Fruit fly (Drosophila melanogaster) whole organism, embryonic: ENCODE data around the gene gro.

Experiments used
- C15 ChIP-seq: fragments of 200-800 bp; sonication (Bioruptor generic); IDR thresholded peaks from 3 replicates; pipeline ENCODE4 v1.3.6; 2022; ENCODE audit warnings: missing biosample characterization, missing genetic modification characterization
- CG1024 ChIP-seq: fragments of 200-800 bp; sonication (Bioruptor generic); IDR thresholded peaks from 2 replicates; pipeline ENCODE4 v1.3.6; 2022; ENCODE audit warnings: missing biosample characterization, missing genetic modification characterization
- CG11560 ChIP-seq: fragments of 200-800 bp; sonication (Bioruptor generic); IDR thresholded peaks from 3 replicates; pipeline ENCODE4 v1.3.6; 2022; ENCODE audit warnings: missing biosample characterization, missing genetic modification characterization
- CG11696 ChIP-seq: fragments of 200-800 bp; sonication (Bioruptor generic); IDR thresholded peaks from 2 replicates; pipeline ENCODE4 v1.3.6; 2022; ENCODE audit warnings: missing biosample characterization, missing genetic modification characterization
- CG11723 ChIP-seq: fragments of 200-800 bp; sonication (Bioruptor generic); optimal IDR thresholded peaks from 2 replicates; lab custom pipeline; 2017; ENCODE audit warnings: missing biosample characterization, mild to moderate bottlenecking, missing genetic modification characterization
- CG12155 ChIP-seq: fragments of 200-800 bp; sonication (Bioruptor generic); optimal IDR thresholded peaks from 3 replicates; lab custom pipeline; 2016; ENCODE audit warnings: missing biosample characterization, missing genetic modification characterization
- CG13287 ChIP-seq: fragments of 200-800 bp; sonication (Bioruptor generic); IDR thresholded peaks from 2 replicates; pipeline ENCODE4 v1.3.6; 2022; ENCODE audit warnings: missing biosample characterization, missing genetic modification characterization; ENCODE audit not compliant: partially characterized antibody
- CG18599 ChIP-seq: fragments of 200-800 bp; sonication (Bioruptor generic); optimal IDR thresholded peaks from 3 replicates; lab custom pipeline; 2017; ENCODE audit warnings: missing biosample characterization, missing genetic modification characterization, mild to moderate bottlenecking, moderate library complexity, missing genetic modification reagents
- CG2889 ChIP-seq: fragments of 200-800 bp; sonication (Bioruptor generic); IDR thresholded peaks from 3 replicates; pipeline ENCODE4 v1.3.6; 2022; ENCODE audit warnings: missing biosample characterization, missing genetic modification characterization
- CG34376 ChIP-seq: fragments of 200-800 bp; sonication (Bioruptor generic); optimal IDR thresholded peaks from 2 replicates; lab custom pipeline; 2018; ENCODE audit warnings: missing biosample characterization, mild to moderate bottlenecking, missing genetic modification characterization
- CG3726 ChIP-seq: fragments of 200-800 bp; sonication (Bioruptor generic); IDR thresholded peaks from 3 replicates; pipeline ENCODE4, ENCODE4 v1.3.6; 2022; ENCODE audit warnings: missing biosample characterization, missing genetic modification characterization
- CG3838 ChIP-seq: fragments of 200-800 bp; sonication (Bioruptor generic); optimal IDR thresholded peaks from 3 replicates; lab custom pipeline; 2016; ENCODE audit warnings: missing biosample characterization, missing genetic modification characterization
- CG3847 ChIP-seq: fragments of 200-800 bp; sonication (Bioruptor generic); IDR thresholded peaks from 2 replicates; pipeline ENCODE4 v1.3.6; 2022; ENCODE audit warnings: missing biosample characterization, missing genetic modification characterization
- CG4404 ChIP-seq: fragments of 200-800 bp; sonication (Bioruptor generic); IDR thresholded peaks from 2 replicates; pipeline ENCODE4 v1.3.6; 2022; ENCODE audit warnings: missing biosample characterization, missing genetic modification characterization
- CG7786 ChIP-seq: fragments of 200-800 bp; sonication (Bioruptor generic); optimal IDR thresholded peaks from 2 replicates; lab custom pipeline; 2016; ENCODE audit warnings: missing biosample characterization, missing genetic modification characterization
- CG8388 ChIP-seq: fragments of 200-800 bp; sonication (Bioruptor generic); optimal IDR thresholded peaks from 2 replicates; lab custom pipeline; 2019; ENCODE audit warnings: missing biosample characterization, mild to moderate bottlenecking, missing genetic modification characterization, moderate library complexity
- CG9727 ChIP-seq: fragments of 200-800 bp; sonication (Bioruptor generic); optimal IDR thresholded peaks from 3 replicates; lab custom pipeline; 2017; ENCODE audit warnings: missing biosample characterization, mild to moderate bottlenecking, missing genetic modification characterization
- CG9817 ChIP-seq: fragments of 200-800 bp; sonication (Bioruptor generic); optimal IDR thresholded peaks from 2 replicates; lab custom pipeline; 2018; ENCODE audit warnings: missing biosample characterization, mild to moderate bottlenecking, missing genetic modification characterization, moderate library complexity
- D ChIP-seq, 2 experiments: fragments of 200-800 bp in 1 of 2; fragments of >200 bp in 1 of 2; sonication (Bioruptor generic) in 1 of 2; optimal IDR thresholded peaks; 2 replicates in 1 of 2; 3 replicates in 1 of 2; lab custom pipeline; 2017; ENCODE audit warnings: mild to moderate bottlenecking in 1 of 2, missing biosample characterization in 1 of 2, missing genetic modification characterization in 1 of 2, missing genetic modification reagents in 1 of 2
- Deaf1 ChIP-seq: fragments of 200-800 bp; optimal IDR thresholded peaks from 3 replicates; lab custom pipeline; 2019; ENCODE audit warnings: missing biosample characterization, mild to moderate bottlenecking, missing genetic modification characterization, moderate library complexity
- Dll ChIP-seq: fragments of 200-800 bp; sonication (Bioruptor generic); IDR thresholded peaks from 4 replicates; pipeline ENCODE4 v1.3.6; 2022; ENCODE audit warnings: missing biosample characterization, missing genetic modification characterization; ENCODE audit not compliant: partially characterized antibody
- Ets97D ChIP-seq: fragments of 200-800 bp; sonication (Bioruptor generic); optimal IDR thresholded peaks from 3 replicates; lab custom pipeline; 2016; ENCODE audit warnings: missing biosample characterization, missing genetic modification characterization
- MESR4 ChIP-seq: fragments of 200-800 bp; sonication (Bioruptor generic); optimal IDR thresholded peaks from 2 replicates; lab custom pipeline; 2018; ENCODE audit warnings: missing biosample characterization, mild to moderate bottlenecking, missing genetic modification characterization, moderate library complexity
- NK7.1 ChIP-seq: fragments of 200-800 bp; sonication (Bioruptor generic); optimal IDR thresholded peaks from 3 replicates; lab custom pipeline; 2016; ENCODE audit warnings: missing biosample characterization, missing genetic modification characterization
- Optix ChIP-seq: fragments of 200-800 bp; sonication (Bioruptor generic); IDR thresholded peaks from 3 replicates; pipeline ENCODE4 v1.3.6; 2022; ENCODE audit warnings: missing biosample characterization, missing genetic modification characterization
- PHDP ChIP-seq: fragments of 200-800 bp; sonication (Bioruptor generic); optimal IDR thresholded peaks from 3 replicates; lab custom pipeline; 2018; ENCODE audit warnings: missing biosample characterization, mild to moderate bottlenecking, missing genetic modification characterization, moderate library complexity
- Pdp1 ChIP-seq, 2 experiments: fragments of 200-800 bp; sonication (Bioruptor generic); optimal IDR thresholded peaks; 3 replicates each; lab custom pipeline; 2016; ENCODE audit warnings: missing biosample characterization in 2 of 2, missing genetic modification characterization in 2 of 2, mild to moderate bottlenecking in 1 of 2, moderate library complexity in 1 of 2
- Xrp1 ChIP-seq: fragments of 200-800 bp; sonication (Bioruptor generic); IDR thresholded peaks from 2 replicates; pipeline ENCODE4 v1.3.6; 2022; ENCODE audit warnings: missing biosample characterization, missing genetic modification characterization
- YL-1 ChIP-seq: fragments of 200-800 bp; sonication (Bioruptor generic); optimal IDR thresholded peaks from 3 replicates; lab custom pipeline; 2017; ENCODE audit warnings: missing biosample characterization, mild to moderate bottlenecking, missing genetic modification characterization
- abd-A ChIP-seq: fragments of 200-800 bp; sonication (Bioruptor generic); optimal IDR thresholded peaks from 3 replicates; lab custom pipeline; 2019; ENCODE audit warnings: missing biosample characterization, mild to moderate bottlenecking, missing genetic modification characterization, moderate library complexity
- al ChIP-seq: fragments of 200-800 bp; sonication (Bioruptor generic); IDR thresholded peaks from 2 replicates; pipeline ENCODE4 v1.3.6; 2022; ENCODE audit warnings: missing biosample characterization, missing genetic modification characterization
- ara ChIP-seq: fragments of 200-800 bp; sonication (Bioruptor generic); IDR thresholded peaks from 2 replicates; pipeline ENCODE4 v1.3.6; 2022; ENCODE audit warnings: missing biosample characterization, missing genetic modification characterization
- bbx ChIP-seq: fragments of 200-800 bp; sonication (Bioruptor generic); IDR thresholded peaks from 2 replicates; pipeline ENCODE4 v1.3.6; 2022; ENCODE audit warnings: missing biosample characterization, missing genetic modification characterization; ENCODE audit not compliant: partially characterized antibody
- br ChIP-seq: fragments of >200 bp; optimal IDR thresholded peaks from 2 replicates; lab custom pipeline; 2017
- disco-r ChIP-seq: fragments of 200-800 bp; sonication (Bioruptor generic); optimal IDR thresholded peaks from 2 replicates; lab custom pipeline; 2016; ENCODE audit warnings: missing biosample characterization, missing genetic modification characterization
- ewg ChIP-seq: fragments of 200-800 bp; sonication (Bioruptor generic); optimal IDR thresholded peaks from 3 replicates; lab custom pipeline; 2017; ENCODE audit warnings: mild to moderate bottlenecking, missing biosample characterization, missing genetic modification reagents, missing genetic modification characterization
- gsb ChIP-seq: fragments of 200-800 bp; sonication (Bioruptor generic); IDR thresholded peaks from 2 replicates; pipeline ENCODE4 v1.3.6; 2022; ENCODE audit warnings: missing biosample characterization, missing genetic modification characterization
- inv ChIP-seq: fragments of 200-800 bp; sonication (Bioruptor generic); IDR thresholded peaks from 2 replicates; pipeline ENCODE4 v1.3.6; 2022; ENCODE audit warnings: missing biosample characterization, missing genetic modification characterization; ENCODE audit not compliant: partially characterized antibody
- lola ChIP-seq, 3 experiments: fragments of >200 bp in 2 of 3; fragments of 200-800 bp in 1 of 3; sonication (Bioruptor generic) in 1 of 3; optimal IDR thresholded peaks; 2 replicates each; lab custom pipeline; 2017 to 2019; ENCODE audit warnings: missing biosample characterization in 3 of 3, missing genetic modification characterization in 3 of 3, mild to moderate bottlenecking in 1 of 3, moderate library complexity in 1 of 3
- nmo ChIP-seq: fragments of 200-800 bp; sonication (Bioruptor generic); optimal IDR thresholded peaks from 2 replicates; lab custom pipeline; 2018; ENCODE audit warnings: missing biosample characterization, mild to moderate bottlenecking, missing genetic modification characterization, moderate library complexity
- oc ChIP-seq: fragments of 200-800 bp; sonication (Bioruptor generic); optimal IDR thresholded peaks from 2 replicates; lab custom pipeline; 2018; ENCODE audit warnings: missing biosample characterization, mild to moderate bottlenecking, missing genetic modification characterization, moderate library complexity
- pho ChIP-seq: fragments of 200-800 bp; sonication (Bioruptor generic); optimal IDR thresholded peaks from 2 replicates; lab custom pipeline; 2016; ENCODE audit warnings: missing biosample characterization, missing genetic modification characterization
- pita ChIP-seq: fragments of 200-800 bp; sonication (Bioruptor generic); optimal IDR thresholded peaks from 2 replicates; lab custom pipeline; 2017; ENCODE audit warnings: missing biosample characterization, mild to moderate bottlenecking, missing genetic modification characterization
- repo ChIP-seq: fragments of 200-800 bp; sonication (Bioruptor generic); optimal IDR thresholded peaks from 2 replicates; lab custom pipeline; 2016; ENCODE audit warnings: missing biosample characterization, missing genetic modification characterization
- slbo ChIP-seq: fragments of 200-800 bp; sonication (Bioruptor generic); IDR thresholded peaks from 2 replicates; pipeline ENCODE4 v1.3.6; 2022; ENCODE audit warnings: missing biosample characterization, missing genetic modification characterization
- slp2 ChIP-seq: fragments of 200-800 bp; sonication (Bioruptor generic); optimal IDR thresholded peaks from 2 replicates; lab custom pipeline; 2016; ENCODE audit warnings: missing biosample characterization, missing genetic modification characterization
- sqz ChIP-seq: fragments of 200-800 bp; sonication (Bioruptor generic); optimal IDR thresholded peaks from 3 replicates; lab custom pipeline; 2018; ENCODE audit warnings: missing biosample characterization, mild to moderate bottlenecking, missing genetic modification characterization
- ssp ChIP-seq: fragments of 200-800 bp; sonication (Bioruptor generic); IDR thresholded peaks from 2 replicates; pipeline ENCODE4 v1.3.6; 2022; ENCODE audit warnings: missing biosample characterization, missing genetic modification characterization

gro gene

dm6 chr3R:25996197-25997005 is 45.1 kb upstream of the gro start, which contains the start of gene CG43116:
Gene CG43116 (minus strand): TSS chr3R:25996996.
- peak; percentile 94 for TF ChIP-seq CG9727 (GFP tag; lab: Kevin White, UChicago)
- TF ChIP-seq Xrp1 (GFP tag; lab: Robert Waterston, UW): peak; percentile 98
- peak in 1 of 3 experiments; percentile 98 for TF ChIP-seq lola (GFP tag; optimal IDR thresholded peaks at IDR 0.05; lab: Kevin White, UChicago)
- TF ChIP-seq Pdp1 (GFP tag; optimal IDR thresholded peaks at IDR 0.05; lab: Kevin White, UChicago): peak; percentile 73 to 76
- peak; percentile 39 for TF ChIP-seq CG9817 (tag; lab: Kevin White, UChicago)
- no peak for TF ChIP-seq D (optimal IDR thresholded peaks at IDR 0.05; lab: Kevin White, UChicago)
- peak; percentile 94 for TF ChIP-seq D (GFP tag; optimal IDR thresholded peaks at IDR 0.05; lab: Kevin White, UChicago)
- no peak for TF ChIP-seq CG13287 (GFP tag; lab: Robert Waterston, UW)
- peak; percentile 27 for TF ChIP-seq MESR4 (GFP tag; lab: Kevin White, UChicago)
- TF ChIP-seq inv (GFP tag; lab: Robert Waterston, UW): no peak
- TF ChIP-seq CG11696 (GFP tag; lab: Robert Waterston, UW): 0 out of 2 replicates have a peak, but pooled peaks have one; percentile 37
- peak; percentile 40 for TF ChIP-seq CG7786 (GFP tag; lab: Kevin White, UChicago)
- peak; percentile 51 for TF ChIP-seq disco-r
- peak; percentile 96 for TF ChIP-seq CG4404 (GFP tag; lab: Robert Waterston, UW)
- no peak for TF ChIP-seq CG11560 (tag; lab: Robert Waterston, UW)
- no peak for TF ChIP-seq Dll (GFP tag; lab: Robert Waterston, UW)
- TF ChIP-seq Deaf1 (tag; lab: Kevin White, UChicago): no peak
- peak; percentile 23 for TF ChIP-seq Ets97D (GFP tag; lab: Kevin White, UChicago)
- peak; percentile 24; the same call in 1 of the 3 replicates for TF ChIP-seq CG2889
- no peak for TF ChIP-seq br (lab: Kevin White, UChicago)
- peak; percentile 69 for TF ChIP-seq CG12155 (GFP tag; lab: Kevin White, UChicago)
- peak; percentile 58 for TF ChIP-seq CG3838 (GFP tag; lab: Kevin White, UChicago)
- TF ChIP-seq CG11723 (GFP tag; lab: Kevin White, UChicago): no peak
- TF ChIP-seq CG3726 (GFP tag; lab: Robert Waterston, UW): peak; percentile 73; the same call in 2 of the 3 replicates
- peak; percentile 48 for TF ChIP-seq NK7.1 (GFP tag; lab: Kevin White, UChicago)
- TF ChIP-seq PHDP (tag; lab: Kevin White, UChicago): no peak
- peak; percentile 91 for TF ChIP-seq oc
- TF ChIP-seq CG8388 (GFP tag; lab: Kevin White, UChicago): peak; percentile 94
- TF ChIP-seq ara (GFP tag; lab: Robert Waterston, UW): peak; percentile 94
- peak; percentile 64 for TF ChIP-seq CG1024 (GFP tag; lab: Robert Waterston, UW)
- peak; percentile 84 for TF ChIP-seq Optix (GFP tag; lab: Robert Waterston, UW)
- no peak for TF ChIP-seq abd-A (tag; lab: Kevin White, UChicago)
- TF ChIP-seq CG34376 (GFP tag; lab: Kevin White, UChicago): no peak
- no peak for TF ChIP-seq repo (GFP tag; lab: Kevin White, UChicago)
- no peak for TF ChIP-seq C15 (GFP tag; lab: Robert Waterston, UW)
- peak; percentile 77; the same call in 1 of the 2 replicates for TF ChIP-seq ssp (GFP tag; lab: Robert Waterston, UW)
- TF ChIP-seq pita (GFP tag; lab: Kevin White, UChicago): no peak
- peak; percentile 95 for TF ChIP-seq nmo (GFP tag; lab: Kevin White, UChicago)
- peak; percentile 27 for TF ChIP-seq pho (GFP tag; lab: Kevin White, UChicago)
- no peak for TF ChIP-seq slbo (GFP tag; lab: Robert Waterston, UW)
- peak; percentile 16; the same call in 1 of the 2 replicates for TF ChIP-seq bbx
- no peak for TF ChIP-seq sqz (GFP tag; lab: Kevin White, UChicago)
- peak; percentile 66 for TF ChIP-seq slp2 (GFP tag; lab: Kevin White, UChicago)
- no peak for TF ChIP-seq ewg (GFP tag; lab: Kevin White, UChicago)
- no peak for TF ChIP-seq YL-1 (GFP tag; lab: Kevin White, UChicago)
- TF ChIP-seq gsb: no peak
- peak; percentile 47; the same call in 1 of the 2 replicates for TF ChIP-seq CG3847 (GFP tag; lab: Robert Waterston, UW)
- no peak for TF ChIP-seq al
- no peak for TF ChIP-seq CG18599 (GFP tag; lab: Kevin White, UChicago)
